Comparison of ENCODE assay signal across 1 fruit fly cellular context in the genomic region with DNA sequence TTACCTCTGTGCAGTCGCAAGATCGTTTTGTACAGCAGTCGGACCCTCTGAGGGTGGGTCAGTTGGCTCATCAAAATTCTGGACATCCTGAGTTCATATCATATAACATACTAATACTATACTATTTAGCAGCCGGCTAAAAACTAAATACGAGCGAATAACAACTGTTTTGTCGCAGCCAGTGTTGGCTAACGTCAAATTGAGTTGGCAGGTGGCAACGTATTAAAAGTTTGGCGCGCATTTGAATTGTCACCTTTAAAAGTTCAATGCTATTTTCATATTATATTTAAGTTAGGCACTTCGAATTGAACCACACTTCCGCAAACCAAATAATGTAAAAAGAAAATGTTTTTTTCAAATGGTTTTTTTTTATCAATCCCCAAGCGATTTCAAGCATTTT.
A peak's percentile ranks its signal among the peaks of the same experiment; 100 is the strongest.
TF ChIP-seq lines count a peak whose summit lies in the region.

A gene (minus strand): TSS at position 177 of the 400 bp plus-strand sequence.

TF ChIP-seq in whole organism, embryonic, 481 proteins besides CTCF, POLR2A, EP300 and RAD21 (continued from another document):
- no peak for TF ChIP-seq Rx (GFP tag; IDR thresholded peaks at IDR 0.05; lab: Robert Waterston, UW)
- TF ChIP-seq lmd (GFP tag; IDR thresholded peaks at IDR 0.05; lab: Robert Waterston, UW) = no peak
- TF ChIP-seq ken (GFP tag; IDR thresholded peaks at IDR 0.05; lab: Robert Waterston, UW) = no peak
- TF ChIP-seq mam (GFP tag; optimal IDR thresholded peaks at IDR 0.05; lab: Kevin White, UChicago) = peak; percentile 18
- TF ChIP-seq CG5180 (GFP tag; optimal IDR thresholded peaks at IDR 0.05; lab: Kevin White, UChicago) = no peak
- TF ChIP-seq klu (GFP tag; IDR thresholded peaks at IDR 0.05; lab: Robert Waterston, UW) = no peak
- peak; percentile 19 for TF ChIP-seq Ets97D (GFP tag; optimal IDR thresholded peaks at IDR 0.05; lab: Kevin White, UChicago)
- no peak for TF ChIP-seq cwo (GFP tag; optimal IDR thresholded peaks at IDR 0.05; lab: Kevin White, UChicago)
- no peak for TF ChIP-seq sens-2 (GFP tag; IDR thresholded peaks at IDR 0.05; lab: Robert Waterston, UW)
- peak; percentile 31; the same call in 1 of the 2 replicates for TF ChIP-seq CG3847 (GFP tag; IDR thresholded peaks at IDR 0.05; lab: Robert Waterston, UW)
- no peak for TF ChIP-seq luna (GFP tag; optimal IDR thresholded peaks at IDR 0.05; lab: Kevin White, UChicago)
- TF ChIP-seq insv (GFP tag; optimal IDR thresholded peaks at IDR 0.05; lab: Kevin White, UChicago) = no peak
- TF ChIP-seq CG17359 (tag; optimal IDR thresholded peaks at IDR 0.05; lab: Kevin White, UChicago) = no peak
- TF ChIP-seq CG14710 (tag; optimal IDR thresholded peaks at IDR 0.05; lab: Kevin White, UChicago) = peak; percentile 15
- peak; percentile 17 for TF ChIP-seq CG12659 (GFP tag; optimal IDR thresholded peaks at IDR 0.05; lab: Kevin White, UChicago)
- no peak for TF ChIP-seq CG12155 (GFP tag; optimal IDR thresholded peaks at IDR 0.05; lab: Kevin White, UChicago)
- TF ChIP-seq Med (GFP tag; lab: Kevin White, UChicago) = peak; percentile 78
- TF ChIP-seq Nf-YB (GFP tag; optimal IDR thresholded peaks at IDR 0.05; lab: Kevin White, UChicago) = no peak
- no peak for TF ChIP-seq Eip74EF (GFP tag; optimal IDR thresholded peaks at IDR 0.05; lab: Kevin White, UChicago)
- no peak for TF ChIP-seq CG8388 (GFP tag; optimal IDR thresholded peaks at IDR 0.05; lab: Kevin White, UChicago)
- TF ChIP-seq CG31441 (GFP tag; IDR thresholded peaks at IDR 0.05; lab: Robert Waterston, UW) = no peak
- TF ChIP-seq CG10147 (GFP tag; optimal IDR thresholded peaks at IDR 0.05; lab: Kevin White, UChicago) = no peak
- TF ChIP-seq CG16813 (GFP tag; IDR thresholded peaks at IDR 0.05; lab: Robert Waterston, UW; ENCODE audit: partially characterized antibody) = 0 out of 3 replicates have a peak, but pooled peaks have one; percentile 14
- peak; percentile 32 for TF ChIP-seq BEAF-32 (GFP tag; optimal IDR thresholded peaks at IDR 0.05; lab: Kevin White, UChicago)
- TF ChIP-seq Hsf (GFP tag; optimal IDR thresholded peaks at IDR 0.05; lab: Kevin White, UChicago) = no peak
- TF ChIP-seq NC2α (GFP tag; optimal IDR thresholded peaks at IDR 0.05; lab: Kevin White, UChicago) = no peak
- TF ChIP-seq Dref (GFP tag; IDR thresholded peaks at IDR 0.05; lab: Robert Waterston, UW) = no peak
- no peak for TF ChIP-seq CG9609 (GFP tag; optimal IDR thresholded peaks at IDR 0.05; lab: Kevin White, UChicago)
- no peak for TF ChIP-seq CG12219 (GFP tag; optimal IDR thresholded peaks at IDR 0.05; lab: Kevin White, UChicago)
- TF ChIP-seq CG10979 (tag; optimal IDR thresholded peaks at IDR 0.05; lab: Kevin White, UChicago) = no peak
- TF ChIP-seq CG10267 (tag; optimal IDR thresholded peaks at IDR 0.05; lab: Kevin White, UChicago) = peak; percentile 89
- peak; percentile 13 for TF ChIP-seq lilli (GFP tag; optimal IDR thresholded peaks at IDR 0.05; lab: Kevin White, UChicago)
- TF ChIP-seq btn (GFP tag; optimal IDR thresholded peaks at IDR 0.05; lab: Kevin White, UChicago) = no peak
- no peak for TF ChIP-seq CG8089 (GFP tag; optimal IDR thresholded peaks at IDR 0.05; lab: Kevin White, UChicago)
- no peak for TF ChIP-seq grau (tag; optimal IDR thresholded peaks at IDR 0.05; lab: Kevin White, UChicago)
- no peak for TF ChIP-seq CG1832 (GFP tag; optimal IDR thresholded peaks at IDR 0.05; lab: Kevin White, UChicago)
- TF ChIP-seq lab (GFP tag; optimal IDR thresholded peaks at IDR 0.05; lab: Kevin White, UChicago) = no peak
- no peak for TF ChIP-seq run (tag; optimal IDR thresholded peaks at IDR 0.05; lab: Kevin White, UChicago)
- TF ChIP-seq Dp (GFP tag; optimal IDR thresholded peaks at IDR 0.05; lab: Kevin White, UChicago) = peak; percentile 89
- TF ChIP-seq fu2 (GFP tag; optimal IDR thresholded peaks at IDR 0.05; lab: Kevin White, UChicago) = no peak
- no peak for TF ChIP-seq NfI (GFP tag; optimal IDR thresholded peaks at IDR 0.05; lab: Kevin White, UChicago)
- TF ChIP-seq CG42726 (GFP tag; IDR thresholded peaks at IDR 0.05; lab: Robert Waterston, UW; ENCODE audit: partially characterized antibody) = no peak
- no peak for TF ChIP-seq CG9797 (GFP tag; optimal IDR thresholded peaks at IDR 0.05; lab: Kevin White, UChicago)
- no peak for TF ChIP-seq Scr (GFP tag; IDR thresholded peaks at IDR 0.05; lab: Robert Waterston, UW; ENCODE audit: partially characterized antibody)
- TF ChIP-seq CG6854 (GFP tag; optimal IDR thresholded peaks at IDR 0.05; lab: Kevin White, UChicago) = no peak
- no peak for TF ChIP-seq CG7357 (GFP tag; IDR thresholded peaks at IDR 0.05; lab: Robert Waterston, UW)
- TF ChIP-seq zfh1 (GFP tag; IDR thresholded peaks at IDR 0.05; lab: Robert Waterston, UW) = 0 out of 3 replicates have a peak, but pooled peaks have one; percentile 5
- TF ChIP-seq inv (GFP tag; IDR thresholded peaks at IDR 0.05; lab: Robert Waterston, UW; ENCODE audit: partially characterized antibody) = no peak
- TF ChIP-seq Neu2 (GFP tag; optimal IDR thresholded peaks at IDR 0.05; lab: Kevin White, UChicago; ENCODE audit: borderline replicate concordance) = no peak
- TF ChIP-seq stwl (tag; optimal IDR thresholded peaks at IDR 0.05; lab: Kevin White, UChicago) = peak; percentile 53
- peak; percentile 46; the same call in 1 of the 2 replicates for TF ChIP-seq Rfx (GFP tag; IDR thresholded peaks at IDR 0.05; lab: Robert Waterston, UW)
- no peak for TF ChIP-seq Mrtf (GFP tag; IDR thresholded peaks at IDR 0.05; lab: Robert Waterston, UW)
- no peak for TF ChIP-seq Six4 (GFP tag; optimal IDR thresholded peaks at IDR 0.05; lab: Kevin White, UChicago)
- TF ChIP-seq hbn (GFP tag; IDR thresholded peaks at IDR 0.05; lab: Robert Waterston, UW; ENCODE audit: partially characterized antibody) = no peak
- no peak for TF ChIP-seq her (GFP tag; optimal IDR thresholded peaks at IDR 0.05; lab: Kevin White, UChicago)
- TF ChIP-seq knrl (GFP tag; IDR thresholded peaks at IDR 0.05; lab: Robert Waterston, UW; ENCODE audit: partially characterized antibody) = no peak
- TF ChIP-seq Bdp1 (GFP tag; optimal IDR thresholded peaks at IDR 0.05; lab: Kevin White, UChicago) = no peak
- TF ChIP-seq CG13287 (GFP tag; IDR thresholded peaks at IDR 0.05; lab: Robert Waterston, UW; ENCODE audit: partially characterized antibody) = no peak
- TF ChIP-seq Atf6 (GFP tag; IDR thresholded peaks at IDR 0.05; lab: Robert Waterston, UW) = no peak
- TF ChIP-seq cato (GFP tag; optimal IDR thresholded peaks at IDR 0.05; lab: Kevin White, UChicago; ENCODE audit: borderline replicate concordance) = no peak
- peak; percentile 47; the same call in 1 of the 2 replicates for TF ChIP-seq MBD-R2 (GFP tag; IDR thresholded peaks at IDR 0.05; lab: Robert Waterston, UW)
- TF ChIP-seq vfl (GFP tag; optimal IDR thresholded peaks at IDR 0.05; lab: Kevin White, UChicago) = peak; percentile 19
- TF ChIP-seq Tbp (GFP tag; optimal IDR thresholded peaks at IDR 0.05; lab: Kevin White, UChicago) = no peak
